Worm (Caenorhabditis elegans) whole organism, L4/young adult: Measurements from ENCODE around the gene F52D10.2.

ENCODE experiments used
- W03F9.2 ChIP-seq: fragments of 150-350 bp; optimal IDR thresholded peaks from 2 replicates; lab custom pipeline; 2014; ENCODE audit warnings: missing biosample characterization, missing genetic modification characterization
- him-1 ChIP-seq: sonication (generic microtip); optimal IDR thresholded peaks from 2 replicates; lab custom pipeline; 2016; ENCODE audit warnings: missing genotype, missing genetic modification reagents, missing genetic modification characterization, missing compliant biosample characterization

DNA sequence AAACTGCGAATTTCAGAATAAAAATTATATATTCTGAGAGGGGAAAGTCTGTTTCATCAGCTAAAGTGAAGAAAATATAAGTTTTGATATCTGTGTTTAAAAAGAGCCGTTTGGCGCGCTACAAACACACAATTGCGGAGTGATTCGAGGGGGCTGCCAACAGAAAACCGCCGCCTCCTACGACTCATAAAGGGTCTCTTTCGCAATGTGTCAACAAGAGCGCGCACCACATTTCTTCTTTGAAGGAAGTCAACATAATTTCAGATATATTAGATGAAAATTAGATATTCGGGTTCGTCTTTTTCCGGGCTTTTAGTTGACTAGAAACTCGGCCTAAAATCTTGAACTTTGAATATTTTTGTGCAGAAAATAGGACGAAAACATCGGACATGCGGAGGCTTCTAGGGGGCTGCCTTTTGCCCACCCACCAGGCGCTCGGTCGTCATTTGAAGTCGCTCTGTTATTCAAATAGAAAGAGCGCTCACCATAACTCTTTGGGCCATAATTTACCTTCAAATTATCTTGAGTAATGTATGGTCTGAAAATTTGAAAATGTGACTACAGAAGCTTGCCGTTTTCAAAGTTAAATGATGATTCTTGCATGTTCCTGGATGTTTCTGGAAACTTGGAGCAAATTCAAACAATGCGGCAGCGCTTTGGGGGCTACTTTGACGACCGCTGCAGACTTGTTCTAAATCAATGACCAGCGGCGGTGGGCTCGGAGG lies 14.4 kb upstream of the F52D10.2 start:
- peak; percentile 75 for TF ChIP-seq W03F9.2 (tag; lab: Kevin White, UChicago)
- TF ChIP-seq him-1 (tag; lab: Kevin White, UChicago): peak; percentile 98
